Worm (Caenorhabditis elegans): ENCODE data around the gene C36C5.15.

The C36C5.15 gene

ce11 chrV:3149910-3150428, 18.6 kb downstream of the C36C5.15 start:
- no peak for TF ChIP-seq tbx-37 (GFP tag; conservative IDR thresholded peaks at IDR 0.05)
- TF ChIP-seq B0310.2 (tag; optimal IDR thresholded peaks at IDR 0.05): no peak
- no peak for TF ChIP-seq sea-1 (GFP tag; conservative IDR thresholded peaks at IDR 0.05)
- TF ChIP-seq scrt-1 (GFP tag; IDR thresholded peaks at IDR 0.05): no peak
- TF ChIP-seq aly-1 (tag; optimal IDR thresholded peaks at IDR 0.05): no peak
- TF ChIP-seq ceh-13 (GFP tag; optimal IDR thresholded peaks at IDR 0.05): no peak
- TF ChIP-seq tbx-11 (GFP tag; IDR thresholded peaks at IDR 0.05): no peak
- TF ChIP-seq F13C5.2 (tag; optimal IDR thresholded peaks at IDR 0.05): no peak
- no peak for TF ChIP-seq hmg-4 (GFP tag; optimal IDR thresholded peaks at IDR 0.05)
- TF ChIP-seq ets-7 (tag; optimal IDR thresholded peaks at IDR 0.05): no peak
- no peak for TF ChIP-seq ceh-36 (tag; optimal IDR thresholded peaks at IDR 0.05)
- TF ChIP-seq flt-1 (GFP tag; IDR thresholded peaks at IDR 0.05): no peak
- no peak for TF ChIP-seq hnd-1 (tag; optimal IDR thresholded peaks at IDR 0.05)
- TF ChIP-seq hmbx-1 (tag; optimal IDR thresholded peaks at IDR 0.05): no peak
- TF ChIP-seq tra-4 (tag; optimal IDR thresholded peaks at IDR 0.05): no peak
- no peak for TF ChIP-seq ama-1 (optimal IDR thresholded peaks at IDR 0.05)
- no peak for TF ChIP-seq pes-1 (GFP tag; IDR thresholded peaks at IDR 0.05)

DNA sequence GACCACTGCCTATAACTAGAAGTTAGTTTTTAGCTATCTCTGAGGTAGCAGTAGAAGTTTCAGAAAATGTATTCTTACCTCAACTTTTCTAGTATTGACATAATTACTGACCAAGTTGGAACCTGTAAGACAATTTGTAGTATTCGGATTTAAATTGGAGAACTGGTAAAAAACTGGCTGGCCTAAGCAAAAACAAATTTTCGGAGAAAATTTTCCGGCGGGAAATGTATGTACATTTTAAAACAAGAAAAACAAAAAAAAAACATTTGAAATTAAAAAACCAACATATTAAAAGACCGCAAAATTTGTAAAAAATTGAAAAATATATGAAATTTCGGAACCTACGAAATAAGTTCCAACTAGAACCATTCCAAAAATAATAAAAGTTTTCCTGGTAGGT, 21.6 kb downstream of the C36C5.15 start, which contains the start of gene srab-11:
srab-11 (minus strand) TSS at position 101 of the 400 bp plus-strand sequence.
- no peak for TF ChIP-seq ceh-36 (tag; optimal IDR thresholded peaks at IDR 0.05)

DNA sequence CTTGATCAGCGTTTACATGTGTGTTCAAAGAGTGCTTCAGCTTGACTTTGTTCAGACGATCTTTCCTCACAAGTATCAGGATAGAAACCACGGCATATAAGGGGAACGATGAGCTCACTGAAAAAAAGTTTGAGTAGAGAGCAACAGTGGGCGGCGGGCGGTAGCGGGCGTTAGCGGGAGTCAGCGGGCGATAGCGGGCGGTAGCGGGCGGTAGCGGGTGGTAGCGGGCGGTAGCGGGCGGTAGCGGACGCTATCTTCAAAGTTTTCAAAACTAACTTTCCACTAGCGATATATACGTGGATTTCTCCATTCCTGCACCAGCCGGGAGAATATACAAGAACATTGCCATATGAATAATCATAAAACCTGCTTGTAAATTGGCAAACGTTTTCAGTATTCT, 23.3 kb downstream of the C36C5.15 start:
- TF ChIP-seq sea-1 (GFP tag; conservative IDR thresholded peaks at IDR 0.05) (no peak), tbx-11 (GFP tag; IDR thresholded peaks at IDR 0.05) (no peak), F13C5.2 (tag; optimal IDR thresholded peaks at IDR 0.05) (no peak), hmbx-1 (tag; optimal IDR thresholded peaks at IDR 0.05) (no peak), scrt-1 (GFP tag; IDR thresholded peaks at IDR 0.05) (no peak), ama-1 (optimal IDR thresholded peaks at IDR 0.05) (no peak), hmg-4 (GFP tag; optimal IDR thresholded peaks at IDR 0.05) (no peak), B0310.2 (tag; optimal IDR thresholded peaks at IDR 0.05) (no peak), tbx-37 (GFP tag; conservative IDR thresholded peaks at IDR 0.05) (no peak), tra-4 (tag; optimal IDR thresholded peaks at IDR 0.05) (no peak), ceh-13 (GFP tag; optimal IDR thresholded peaks at IDR 0.05) (no peak), ceh-36 (tag; optimal IDR thresholded peaks at IDR 0.05) (no peak), ets-7 (tag; optimal IDR thresholded peaks at IDR 0.05) (no peak), flt-1 (GFP tag; IDR thresholded peaks at IDR 0.05) (no peak), hnd-1 (tag; optimal IDR thresholded peaks at IDR 0.05) (no peak), pes-1 (GFP tag; IDR thresholded peaks at IDR 0.05) (no peak), aly-1 (tag; optimal IDR thresholded peaks at IDR 0.05) (no peak)

- no peak for TF ChIP-seq B0310.2 (tag; optimal IDR thresholded peaks at IDR 0.05)
- no peak for TF ChIP-seq ceh-36 (tag; optimal IDR thresholded peaks at IDR 0.05)
- no peak for TF ChIP-seq tbx-37 (GFP tag; conservative IDR thresholded peaks at IDR 0.05)
- no peak for TF ChIP-seq flt-1 (GFP tag; IDR thresholded peaks at IDR 0.05)
- no peak for TF ChIP-seq ceh-13 (GFP tag; optimal IDR thresholded peaks at IDR 0.05)
- TF ChIP-seq aly-1 (tag; optimal IDR thresholded peaks at IDR 0.05): no peak
- TF ChIP-seq tra-4 (tag; optimal IDR thresholded peaks at IDR 0.05): no peak
- no peak for TF ChIP-seq hmbx-1 (tag; optimal IDR thresholded peaks at IDR 0.05)
- TF ChIP-seq ets-7 (tag; optimal IDR thresholded peaks at IDR 0.05): no peak
- no peak for TF ChIP-seq sea-1 (GFP tag; conservative IDR thresholded peaks at IDR 0.05)
- TF ChIP-seq tbx-11 (GFP tag; IDR thresholded peaks at IDR 0.05): no peak
- no peak for TF ChIP-seq F13C5.2 (tag; optimal IDR thresholded peaks at IDR 0.05)
- no peak for TF ChIP-seq pes-1 (GFP tag; IDR thresholded peaks at IDR 0.05)
- TF ChIP-seq hnd-1 (tag; optimal IDR thresholded peaks at IDR 0.05): no peak
- TF ChIP-seq hmg-4 (GFP tag; optimal IDR thresholded peaks at IDR 0.05): no peak
- no peak for TF ChIP-seq scrt-1 (GFP tag; IDR thresholded peaks at IDR 0.05)
Observed at ce11 chrV:3144494-3144893, 24.1 kb downstream of the C36C5.15 start, which contains the start of gene srab-10. TSS of gene srab-10 (minus strand) at chrV:3144594.

DNA sequence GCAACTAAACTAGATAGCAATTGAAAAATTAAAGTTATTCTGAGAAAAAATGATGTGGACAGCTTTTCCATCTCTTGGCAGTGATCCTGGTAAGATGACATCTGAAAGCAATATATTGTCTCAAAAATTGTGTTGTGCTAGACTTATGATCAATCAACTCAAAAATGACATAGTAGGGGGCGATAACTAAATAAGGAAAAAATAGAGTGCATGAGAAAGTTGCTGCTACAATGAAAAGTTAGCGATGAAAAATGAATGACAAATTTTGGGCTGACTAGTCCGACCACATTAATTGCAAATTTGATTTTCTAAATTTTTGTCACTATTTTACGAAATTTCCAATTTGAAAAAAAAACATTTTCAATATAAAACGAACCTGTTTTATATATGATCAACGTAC, 27.4 kb downstream of the C36C5.15 start, which contains the start of gene srab-9:
srab-9 (minus strand) TSS at position 101 of the 400 bp plus-strand sequence.
- no peak for TF ChIP-seq aly-1 (tag; optimal IDR thresholded peaks at IDR 0.05)
- TF ChIP-seq B0310.2 (tag; optimal IDR thresholded peaks at IDR 0.05): no peak
- TF ChIP-seq scrt-1 (GFP tag; IDR thresholded peaks at IDR 0.05): no peak
- TF ChIP-seq tbx-37 (GFP tag; conservative IDR thresholded peaks at IDR 0.05): no peak
- TF ChIP-seq flt-1 (GFP tag; IDR thresholded peaks at IDR 0.05): no peak
- TF ChIP-seq ceh-13 (GFP tag; optimal IDR thresholded peaks at IDR 0.05): no peak

ce11 chrV:3138488-3138887, 30.1 kb downstream of the C36C5.15 start, which contains the start of the genes irld-3 and F02C9.1:
TSS of gene irld-3 (minus strand) at chrV:3138588.
TSS of gene F02C9.1 (plus strand) at chrV:3138703.
- no peak for TF ChIP-seq sea-1 (GFP tag; conservative IDR thresholded peaks at IDR 0.05)
- no peak for TF ChIP-seq flt-1 (GFP tag; IDR thresholded peaks at IDR 0.05)
- no peak for TF ChIP-seq B0310.2 (tag; optimal IDR thresholded peaks at IDR 0.05)
- TF ChIP-seq hmbx-1 (tag; optimal IDR thresholded peaks at IDR 0.05): no peak
- no peak for TF ChIP-seq hnd-1 (tag; optimal IDR thresholded peaks at IDR 0.05)
- no peak for TF ChIP-seq pes-1 (GFP tag; IDR thresholded peaks at IDR 0.05)
- no peak for TF ChIP-seq aly-1 (tag; optimal IDR thresholded peaks at IDR 0.05)
- no peak for TF ChIP-seq tra-4 (tag; optimal IDR thresholded peaks at IDR 0.05)
- TF ChIP-seq ama-1 (optimal IDR thresholded peaks at IDR 0.05): no peak
- no peak for TF ChIP-seq F13C5.2 (tag; optimal IDR thresholded peaks at IDR 0.05)
- no peak for TF ChIP-seq hmg-4 (GFP tag; optimal IDR thresholded peaks at IDR 0.05)
- no peak for TF ChIP-seq ceh-13 (GFP tag; optimal IDR thresholded peaks at IDR 0.05)

DNA sequence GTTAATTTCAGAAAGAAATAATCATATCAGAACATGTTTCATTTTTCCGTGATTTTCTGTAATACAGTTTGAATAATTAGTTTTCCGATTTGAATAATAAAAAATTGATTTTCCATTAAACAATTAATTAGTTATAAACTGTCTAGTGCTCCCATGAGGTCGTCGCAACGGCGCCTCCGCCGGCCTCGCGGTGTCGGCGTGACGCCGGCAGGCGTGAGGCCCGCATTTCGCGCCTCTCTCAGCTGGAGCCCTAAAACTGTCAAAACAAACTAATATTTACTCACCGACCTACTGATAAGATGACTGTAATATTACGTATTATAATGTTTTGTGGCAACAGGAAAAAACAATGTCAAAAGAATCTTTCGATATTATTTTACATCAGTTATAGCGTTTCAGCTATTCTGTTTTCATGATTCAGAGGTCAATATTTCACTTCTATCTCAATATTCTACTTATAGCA, 35.2 kb downstream of the C36C5.15 start, which contains the start of gene F02C9.2:
F02C9.2 (plus strand) TSS at position 413 of the 463 bp plus-strand sequence.
- TF ChIP-seq ceh-36 (tag; optimal IDR thresholded peaks at IDR 0.05) (no peak), aly-1 (tag; optimal IDR thresholded peaks at IDR 0.05) (no peak), F13C5.2 (tag; optimal IDR thresholded peaks at IDR 0.05) (no peak), tra-4 (tag; optimal IDR thresholded peaks at IDR 0.05) (no peak), hmg-4 (GFP tag; optimal IDR thresholded peaks at IDR 0.05) (no peak)

Data from whole organism, early embryonic.